Fruit fly (Drosophila melanogaster): Measurements from ENCODE around the gene CG13318.

The CG13318 gene

DNA sequence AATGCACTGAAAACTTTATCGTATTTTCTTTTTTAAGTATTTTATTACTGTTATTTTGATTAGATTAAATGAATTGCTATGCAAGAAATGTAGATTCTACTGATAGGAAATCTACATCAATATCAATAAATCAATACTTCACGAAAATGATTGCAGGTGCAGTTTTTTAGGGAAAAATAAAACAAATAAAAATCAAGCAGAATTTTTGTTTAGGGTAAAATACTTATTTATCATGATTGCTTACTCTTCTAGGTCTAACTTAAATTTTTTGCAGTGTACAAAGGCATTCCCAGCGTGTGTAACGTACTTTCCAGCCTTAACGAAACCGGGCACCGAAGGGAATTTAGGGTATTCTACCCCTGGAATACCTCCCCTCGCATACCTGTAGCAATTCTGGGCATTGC, 36.0 kb upstream of the CG13318 start (continued):
- TF ChIP-seq Hr3 (GFP tag; optimal IDR thresholded peaks at IDR 0.05): peak; percentile 75
- TF ChIP-seq bsh (GFP tag; optimal IDR thresholded peaks at IDR 0.05): peak in 1 of 2 experiments; percentile 80
- no peak for TF ChIP-seq CG1792 (GFP tag; optimal IDR thresholded peaks at IDR 0.05)
- TF ChIP-seq CG9609 (GFP tag; optimal IDR thresholded peaks at IDR 0.05): peak; percentile 63
- no peak for TF ChIP-seq ro (GFP tag; IDR thresholded peaks at IDR 0.05)
- no peak for TF ChIP-seq BtbVII (GFP tag; optimal IDR thresholded peaks at IDR 0.05)
- TF ChIP-seq CG12104 (GFP tag; optimal IDR thresholded peaks at IDR 0.05): peak; percentile 47
- peak; percentile 60 for TF ChIP-seq sqz (GFP tag; optimal IDR thresholded peaks at IDR 0.05)
- TF ChIP-seq tgo (GFP tag; IDR thresholded peaks at IDR 0.05): peak; percentile 35; the same call in 2 of the 3 replicates
- peak; percentile 76 for TF ChIP-seq CG6689 (GFP tag; IDR thresholded peaks at IDR 0.05)
- TF ChIP-seq Stat92E (GFP tag; optimal IDR thresholded peaks at IDR 0.05): peak in 1 of 3 experiments; percentile 71
- no peak for TF ChIP-seq CG3726 (GFP tag; IDR thresholded peaks at IDR 0.05)
- peak; percentile 74 for TF ChIP-seq unpg (GFP tag; optimal IDR thresholded peaks at IDR 0.05)
- peak; percentile 42 for TF ChIP-seq bcd (GFP tag; optimal IDR thresholded peaks at IDR 0.05)
- TF ChIP-seq Hand (GFP tag; optimal IDR thresholded peaks at IDR 0.05): no peak
- TF ChIP-seq CG17829 (tag; optimal IDR thresholded peaks at IDR 0.05): peak; percentile 94
- TF ChIP-seq dpn (GFP tag; optimal IDR thresholded peaks at IDR 0.05): peak; percentile 48 to 56
- peak; percentile 11 for TF ChIP-seq Hmx (GFP tag; optimal IDR thresholded peaks at IDR 0.05)
- peak; percentile 31; the same call in 1 of the 2 replicates for TF ChIP-seq E2f1 (GFP tag; IDR thresholded peaks at IDR 0.05)
- peak; percentile 68 for TF ChIP-seq CG10209 (GFP tag; optimal IDR thresholded peaks at IDR 0.05)
- no peak for TF ChIP-seq CG6175 (GFP tag; IDR thresholded peaks at IDR 0.05)
- TF ChIP-seq peb (GFP tag; IDR thresholded peaks at IDR 0.05): peak; percentile 47; the same call in 1 of the 2 replicates
- TF ChIP-seq knrl (GFP tag; IDR thresholded peaks at IDR 0.05; ENCODE audit: partially characterized antibody): no peak
- TF ChIP-seq kay (GFP tag; optimal IDR thresholded peaks at IDR 0.05): peak; percentile 53
- TF ChIP-seq org-1 (GFP tag; optimal IDR thresholded peaks at IDR 0.05): peak; percentile 51
- TF ChIP-seq Nf-YA (GFP tag; IDR thresholded peaks at IDR 0.05): no peak
- no peak for TF ChIP-seq Ets65A (GFP tag)
- no peak for TF ChIP-seq pan (optimal IDR thresholded peaks at IDR 0.05)
- peak in 1 of 2 experiments; percentile 67 for TF ChIP-seq pan (GFP tag; optimal IDR thresholded peaks at IDR 0.05 in 1 of 2, IDR thresholded peaks at IDR 0.05 in 1 of 2)
- no peak for TF ChIP-seq bbx (GFP tag; IDR thresholded peaks at IDR 0.05; ENCODE audit: partially characterized antibody)
- 0 out of 2 replicates have a peak, but pooled peaks have one; percentile 33 for TF ChIP-seq ttk (GFP tag; IDR thresholded peaks at IDR 0.05)
- peak; percentile 92 for TF ChIP-seq ac (GFP tag; optimal IDR thresholded peaks at IDR 0.05)
- TF ChIP-seq klu (GFP tag; IDR thresholded peaks at IDR 0.05): no peak
- peak; percentile 57 for TF ChIP-seq CG31388 (GFP tag; optimal IDR thresholded peaks at IDR 0.05)
- no peak for TF ChIP-seq emc (GFP tag; optimal IDR thresholded peaks at IDR 0.05)
- 0 out of 2 replicates have a peak, but pooled peaks have one; percentile 6 for TF ChIP-seq ranshi (GFP tag; IDR thresholded peaks at IDR 0.05)
- peak; percentile 66 for TF ChIP-seq CG7745 (tag; optimal IDR thresholded peaks at IDR 0.05)
- no peak for TF ChIP-seq yki (optimal IDR thresholded peaks at IDR 0.05)
- TF ChIP-seq sob (GFP tag; IDR thresholded peaks at IDR 0.05): no peak
- TF ChIP-seq nau (GFP tag; optimal IDR thresholded peaks at IDR 0.05): peak; percentile 2
- TF ChIP-seq hth (optimal IDR thresholded peaks at IDR 0.05): no peak
- peak; percentile 85 for TF ChIP-seq Spps (tag; optimal IDR thresholded peaks at IDR 0.05)
- no peak for TF ChIP-seq vnd (GFP tag; IDR thresholded peaks at IDR 0.05; ENCODE audit: partially characterized antibody)
- no peak for TF ChIP-seq CG1832 (GFP tag; optimal IDR thresholded peaks at IDR 0.05)
- TF ChIP-seq Eip74EF (GFP tag; optimal IDR thresholded peaks at IDR 0.05): peak in 1 of 2 experiments; percentile 5
- no peak for TF ChIP-seq kni (GFP tag; optimal IDR thresholded peaks at IDR 0.05)
- no peak for TF ChIP-seq HLH4C (GFP tag; IDR thresholded peaks at IDR 0.05; ENCODE audit: partially characterized antibody)
- TF ChIP-seq CG32772 (GFP tag; IDR thresholded peaks at IDR 0.05): peak; percentile 48; the same call in 1 of the 2 replicates
- peak; percentile 57; the same call in 1 of the 3 replicates for TF ChIP-seq otp (GFP tag; IDR thresholded peaks at IDR 0.05)
- TF ChIP-seq CG8478 (optimal IDR thresholded peaks at IDR 0.05): no peak
- peak; percentile 49 for TF ChIP-seq Mes4 (GFP tag; optimal IDR thresholded peaks at IDR 0.05)

Data from whole organism, embryonic.